Worm (Caenorhabditis elegans): Measurements from ENCODE around the gene hmg-11.

hmg-11 gene

ce11 chrII:4696055-4696454 is 23.2 kb downstream of the hmg-11 start (continued):
- TF ChIP-seq bed-1 (GFP tag; IDR thresholded peaks at IDR 0.05) (no peak), rcor-1 (GFP tag; IDR thresholded peaks at IDR 0.05) (0 out of 2 replicates have a peak, but pooled peaks have one; percentile 28), lin-40 (tag; optimal IDR thresholded peaks at IDR 0.05) (no peak), egl-18 (GFP tag; IDR thresholded peaks at IDR 0.05) (no peak), B0336.3 (GFP tag; IDR thresholded peaks at IDR 0.05) (peak; percentile 65), ztf-6 (GFP tag; IDR thresholded peaks at IDR 0.05) (no peak), lin-35 (GFP tag; optimal IDR thresholded peaks at IDR 0.05) (no peak), hrde-1 (tag; optimal IDR thresholded peaks at IDR 0.05; ENCODE audit: borderline replicate concordance) (peak; percentile 86), nhr-27 (tag; optimal IDR thresholded peaks at IDR 0.05) (peak; percentile 56), T07F8.4 (tag; optimal IDR thresholded peaks at IDR 0.05) (no peak), ceh-40 (GFP tag; IDR thresholded peaks at IDR 0.05) (no peak), tbp1 (GFP tag; optimal IDR thresholded peaks at IDR 0.05) (peak; percentile 8), lin-26 (GFP tag; IDR thresholded peaks at IDR 0.05) (no peak), madf-6 (GFP tag; IDR thresholded peaks at IDR 0.05) (peak; percentile 69), atf-7 (tag; optimal IDR thresholded peaks at IDR 0.05) (no peak), Y53G8AR.9 (GFP tag; conservative IDR thresholded peaks at IDR 0.05) (0 out of 2 replicates have a peak, but pooled peaks have one; percentile 61), unc-130 (GFP tag; optimal IDR thresholded peaks at IDR 0.05) (no peak), somi-1 (GFP tag; optimal IDR thresholded peaks at IDR 0.05) (no peak), hlh-12 (tag; optimal IDR thresholded peaks at IDR 0.05) (no peak), Y79H2A.3 (GFP tag; conservative IDR thresholded peaks at IDR 0.05) (no peak), xnd-1 (tag; optimal IDR thresholded peaks at IDR 0.05) (peak; percentile 52), mxl-1 (tag; optimal IDR thresholded peaks at IDR 0.05) (no peak), F52B5.7 (tag; optimal IDR thresholded peaks at IDR 0.05) (no peak), ztf-3 (GFP tag; optimal IDR thresholded peaks at IDR 0.05) (no peak), mes-4 (tag; optimal IDR thresholded peaks at IDR 0.05) (no peak), rec-8 (tag; optimal IDR thresholded peaks at IDR 0.05) (no peak), C17E4.6 (GFP tag; IDR thresholded peaks at IDR 0.05) (no peak), athp-1 (tag; optimal IDR thresholded peaks at IDR 0.05) (peak; percentile 40), pbrm-1 (GFP tag; IDR thresholded peaks at IDR 0.05) (0 out of 2 replicates have a peak, but pooled peaks have one; percentile 22), fkh-3 (tag; optimal IDR thresholded peaks at IDR 0.05) (no peak), F49E8.2 (tag; optimal IDR thresholded peaks at IDR 0.05; ENCODE audit: insufficient read depth) (peak; percentile 56), ceh-79 (tag; optimal IDR thresholded peaks at IDR 0.05) (no peak), dox-1 (GFP tag; IDR thresholded peaks at IDR 0.05) (no peak), egrh-3 (GFP tag; IDR thresholded peaks at IDR 0.05) (no peak), aptf-3 (GFP tag; IDR thresholded peaks at IDR 0.05) (no peak), cebp-2 (GFP tag; IDR thresholded peaks at IDR 0.05) (no peak), akir-1 (GFP tag; optimal IDR thresholded peaks at IDR 0.05) (no peak), die-1 (tag; optimal IDR thresholded peaks at IDR 0.05) (no peak), ztf-28 (GFP tag; IDR thresholded peaks at IDR 0.05) (no peak), nhr-179 (tag; optimal IDR thresholded peaks at IDR 0.05) (no peak), snpc-3.4 (tag; optimal IDR thresholded peaks at IDR 0.05) (no peak), B0019.2 (GFP tag; conservative IDR thresholded peaks at IDR 0.05) (no peak), hsf-1 (GFP tag; IDR thresholded peaks at IDR 0.05) (0 out of 2 replicates have a peak, but pooled peaks have one; percentile 53)

Measured in whole organism, young adult.